Fruit fly (Drosophila melanogaster): ENCODE results near the gene CG12730.

Gene CG12730

dm6 chrX:5515903-5516658, at the start of gene CG12730:
TSS of gene CG12730 (plus strand) at chrX:5516608.
- TF ChIP-seq psq (optimal IDR thresholded peaks at IDR 0.05), result no peak

DNA sequence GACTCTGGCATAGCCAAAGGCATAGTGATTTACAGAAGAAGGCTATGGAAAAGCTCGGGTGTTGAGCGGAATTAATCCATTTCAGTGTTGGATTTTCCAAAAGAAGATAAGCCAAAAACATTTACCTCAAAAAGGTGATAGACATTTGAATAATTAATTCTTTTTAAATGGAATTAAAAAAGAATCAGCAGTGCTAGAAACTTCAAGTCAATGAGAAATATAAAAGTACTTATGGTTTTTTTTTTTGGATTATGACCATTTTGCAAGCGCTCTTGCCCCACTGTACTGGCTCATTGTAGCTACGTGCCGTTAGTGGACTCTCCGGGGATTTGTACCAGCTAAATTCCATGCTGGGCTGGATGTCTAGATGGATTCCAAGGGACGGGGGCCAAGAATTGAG, 30.5 kb upstream of the CG12730 start:
- no peak for TF ChIP-seq h (optimal IDR thresholded peaks at IDR 0.05)
- TF ChIP-seq insv (optimal IDR thresholded peaks at IDR 0.05), result no peak
- TF ChIP-seq Myc (optimal IDR thresholded peaks at IDR 0.05), result no peak
- no peak for TF ChIP-seq psq (optimal IDR thresholded peaks at IDR 0.05)
- TF ChIP-seq ttk (optimal IDR thresholded peaks at IDR 0.05), result no peak
- TF ChIP-seq Sin3A (optimal IDR thresholded peaks at IDR 0.05), result no peak

dm6 chrX:5487381-5487780, 29.0 kb upstream of the CG12730 start:
- TF ChIP-seq ttk (optimal IDR thresholded peaks at IDR 0.05) (no peak), insv (optimal IDR thresholded peaks at IDR 0.05) (no peak), psq (optimal IDR thresholded peaks at IDR 0.05) (no peak), Myc (optimal IDR thresholded peaks at IDR 0.05) (no peak), Sin3A (optimal IDR thresholded peaks at IDR 0.05) (no peak), h (optimal IDR thresholded peaks at IDR 0.05) (no peak)

DNA sequence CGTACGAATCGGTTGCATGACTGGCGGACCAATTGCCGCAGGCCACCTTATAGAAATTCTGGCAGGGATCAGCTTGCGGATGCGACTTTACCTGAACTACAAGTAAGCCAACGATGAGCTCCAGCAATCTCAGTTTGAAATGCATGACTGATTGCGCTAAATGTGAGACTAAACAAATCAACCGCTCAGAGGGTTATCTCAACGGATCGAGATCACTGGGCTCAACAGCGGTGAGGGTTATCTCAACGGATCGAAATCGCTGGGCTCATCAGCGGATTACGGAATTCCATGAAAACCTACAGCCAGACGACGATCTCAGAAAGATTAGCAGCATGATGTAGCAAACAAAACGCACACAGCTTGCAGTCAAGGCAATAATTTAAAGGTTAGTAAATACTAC, 20.5 kb upstream of the CG12730 start, which contains the start of gene frma:
Gene frma (minus strand): TSS at position 152 of the 400 bp plus-strand sequence.
- no peak for TF ChIP-seq ttk (optimal IDR thresholded peaks at IDR 0.05)
- TF ChIP-seq psq (optimal IDR thresholded peaks at IDR 0.05), result no peak
- no peak for TF ChIP-seq Myc (optimal IDR thresholded peaks at IDR 0.05)
- no peak for TF ChIP-seq h (optimal IDR thresholded peaks at IDR 0.05)
- TF ChIP-seq insv (optimal IDR thresholded peaks at IDR 0.05), result no peak
- TF ChIP-seq Sin3A (optimal IDR thresholded peaks at IDR 0.05), result no peak

DNA sequence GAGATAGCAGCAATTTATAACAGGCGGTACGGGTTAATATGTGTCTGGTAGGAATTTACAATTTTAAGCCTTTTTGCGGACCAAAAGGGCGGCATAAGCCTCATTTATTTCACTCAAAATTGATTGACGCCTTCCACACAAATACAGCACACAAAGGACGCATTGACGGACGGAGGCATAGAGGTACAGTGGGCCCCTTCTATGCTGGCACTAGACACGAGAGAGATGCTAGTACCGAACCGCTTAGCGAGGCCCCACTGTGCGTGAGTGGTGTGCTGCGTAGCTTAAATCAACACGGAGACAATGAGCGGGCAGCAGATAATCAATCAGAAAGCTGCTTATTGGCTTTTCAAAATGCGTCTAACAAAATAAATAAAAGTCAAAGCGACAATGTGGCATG, 19.7 kb upstream of the CG12730 start:
- TF ChIP-seq insv (optimal IDR thresholded peaks at IDR 0.05) (no peak), ttk (optimal IDR thresholded peaks at IDR 0.05) (no peak), Sin3A (optimal IDR thresholded peaks at IDR 0.05) (no peak), psq (optimal IDR thresholded peaks at IDR 0.05) (no peak), Myc (optimal IDR thresholded peaks at IDR 0.05) (no peak), h (optimal IDR thresholded peaks at IDR 0.05) (no peak)

DNA sequence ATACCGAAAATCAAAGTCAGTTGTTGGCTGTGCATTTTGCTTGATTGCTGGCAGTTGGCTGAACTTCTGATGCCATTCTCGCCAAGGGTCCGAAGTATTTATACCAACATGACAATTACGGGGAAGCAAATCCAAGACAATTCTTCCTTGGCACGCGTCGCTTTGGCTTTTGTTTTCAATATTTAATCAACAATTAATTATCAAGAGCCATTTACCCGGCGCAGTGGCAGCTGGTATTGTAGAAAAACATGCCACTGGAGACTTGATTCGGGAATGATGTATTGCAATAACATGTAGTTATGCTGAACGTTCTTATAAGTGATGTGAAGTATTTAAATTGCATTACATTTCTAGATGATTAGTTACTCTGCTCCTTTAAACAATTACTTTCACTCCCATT, 15.3 kb upstream of the CG12730 start, which contains the start of the genes CG32762 and CG4151:
Gene CG32762 (minus strand): TSS at position 101 of the 400 bp plus-strand sequence.
Gene CG4151 (plus strand): TSS at position 348 of the 400 bp plus-strand sequence.
- no peak for TF ChIP-seq insv (optimal IDR thresholded peaks at IDR 0.05)
- no peak for TF ChIP-seq Myc (optimal IDR thresholded peaks at IDR 0.05)

dm6 chrX:5503916-5504315, 12.5 kb upstream of the CG12730 start:
- no peak for TF ChIP-seq Myc (optimal IDR thresholded peaks at IDR 0.05)

DNA sequence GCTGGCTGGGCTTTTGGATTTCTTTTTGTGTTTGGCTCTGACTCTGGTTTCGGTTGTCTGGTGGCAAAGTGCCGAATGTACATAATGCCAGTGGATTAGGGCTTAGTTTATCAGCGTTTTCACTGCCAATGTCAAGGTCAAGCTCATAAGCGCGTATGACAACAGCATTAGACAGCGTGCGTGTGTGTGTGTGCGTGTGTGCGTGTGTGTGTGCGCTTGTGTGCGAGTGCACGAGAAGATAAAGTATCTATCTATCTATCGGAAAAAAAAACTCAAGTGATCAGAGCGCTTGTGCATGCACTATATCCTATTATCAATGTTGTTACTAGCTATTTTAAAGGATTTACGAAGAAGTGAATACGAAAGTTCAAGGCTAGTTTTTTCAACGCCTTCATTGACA, 5.2 kb upstream of the CG12730 start:
- no peak for TF ChIP-seq Sin3A (optimal IDR thresholded peaks at IDR 0.05)
- TF ChIP-seq h (optimal IDR thresholded peaks at IDR 0.05), result no peak
- TF ChIP-seq Myc (optimal IDR thresholded peaks at IDR 0.05), result no peak
- TF ChIP-seq insv (optimal IDR thresholded peaks at IDR 0.05), result no peak
- TF ChIP-seq psq (optimal IDR thresholded peaks at IDR 0.05), result no peak
- no peak for TF ChIP-seq ttk (optimal IDR thresholded peaks at IDR 0.05)

DNA sequence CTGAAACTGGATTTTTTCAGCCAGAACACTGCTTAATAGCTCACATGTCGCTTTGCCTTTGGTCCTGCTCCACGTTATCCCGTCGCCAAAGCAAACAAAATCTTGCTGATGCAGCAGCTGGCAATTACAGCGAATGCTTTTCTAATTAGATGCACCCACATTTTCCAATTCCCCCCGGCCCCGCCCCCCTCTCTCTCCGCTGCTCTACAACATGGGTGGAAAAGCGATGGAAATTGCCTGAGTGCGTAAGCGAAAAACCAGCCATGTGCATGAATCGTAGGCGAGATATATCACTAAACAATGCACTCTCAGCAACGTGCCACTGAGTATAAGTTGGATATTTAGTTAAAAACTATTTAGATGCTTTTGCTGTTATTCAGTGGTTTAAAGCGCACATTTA, 1.3 kb upstream of the CG12730 start:
- TF ChIP-seq ttk (optimal IDR thresholded peaks at IDR 0.05), result no peak
- no peak for TF ChIP-seq Myc (optimal IDR thresholded peaks at IDR 0.05)
- TF ChIP-seq h (optimal IDR thresholded peaks at IDR 0.05), result no peak
- TF ChIP-seq Sin3A (optimal IDR thresholded peaks at IDR 0.05), result no peak
- TF ChIP-seq psq (optimal IDR thresholded peaks at IDR 0.05), result no peak
- TF ChIP-seq insv (optimal IDR thresholded peaks at IDR 0.05), result no peak

DNA sequence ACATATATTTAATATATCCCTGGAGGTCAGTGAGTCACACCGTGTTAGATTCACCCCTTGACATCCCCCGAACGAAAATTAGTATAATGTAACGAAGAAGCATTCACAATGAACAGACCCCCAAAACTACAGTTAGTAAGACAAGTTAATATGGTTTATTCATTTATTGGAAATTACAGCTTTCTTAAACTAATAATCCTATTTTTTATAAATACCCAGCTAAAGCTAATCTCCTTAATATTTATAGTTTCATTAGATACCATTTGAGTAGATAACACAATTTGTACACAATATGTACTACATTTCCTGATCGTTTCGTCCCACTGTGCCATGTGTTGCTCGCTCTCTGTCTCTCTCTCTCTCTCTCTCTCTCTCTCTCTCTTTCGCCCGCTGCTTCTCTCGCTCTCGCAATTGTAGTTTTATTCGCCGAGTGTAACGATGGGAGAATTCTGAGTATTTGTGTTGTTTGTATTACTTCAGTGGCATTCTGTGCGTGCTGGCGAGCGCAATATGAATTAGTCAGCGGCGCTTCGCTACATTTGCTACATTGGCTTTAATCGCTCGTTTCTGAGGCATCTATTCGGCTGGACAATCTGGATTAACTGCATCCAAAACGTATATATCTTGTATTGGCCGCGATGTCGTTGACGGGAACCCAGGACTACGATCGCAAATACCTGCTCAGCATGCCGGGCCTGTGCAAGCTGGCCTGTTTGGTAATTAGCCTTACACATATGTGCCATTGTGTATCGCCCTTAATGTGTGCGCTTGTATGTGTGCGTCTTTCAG, 569 bp downstream of the CG12730 start:
- no peak for TF ChIP-seq insv (optimal IDR thresholded peaks at IDR 0.05)
- no peak for TF ChIP-seq ttk (optimal IDR thresholded peaks at IDR 0.05)
- no peak for TF ChIP-seq Myc (optimal IDR thresholded peaks at IDR 0.05)
- no peak for TF ChIP-seq h (optimal IDR thresholded peaks at IDR 0.05)
- TF ChIP-seq Sin3A (optimal IDR thresholded peaks at IDR 0.05), result no peak
- TF ChIP-seq psq (optimal IDR thresholded peaks at IDR 0.05), result no peak

DNA sequence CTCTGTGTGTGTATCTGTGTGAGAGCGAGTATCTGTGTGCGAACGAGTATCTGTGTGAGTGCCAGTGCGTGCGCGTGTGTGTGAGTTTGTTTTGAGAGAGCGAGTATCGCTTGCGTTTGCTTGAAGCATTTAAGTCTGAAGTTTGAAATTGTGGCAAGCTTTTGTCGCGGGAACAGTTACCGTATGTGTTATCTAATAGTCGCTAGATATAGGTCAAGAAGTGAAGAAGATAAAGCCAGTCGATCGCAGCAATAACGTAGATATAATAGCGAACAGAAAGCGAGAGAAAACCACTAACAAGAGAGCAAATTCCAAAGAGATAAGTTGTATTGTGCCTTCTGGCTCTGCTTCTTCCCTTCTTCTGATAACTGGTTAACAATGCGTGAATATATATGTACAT, 1.8 kb downstream of the CG12730 start:
- TF ChIP-seq Sin3A (optimal IDR thresholded peaks at IDR 0.05) (no peak), insv (optimal IDR thresholded peaks at IDR 0.05) (no peak), ttk (optimal IDR thresholded peaks at IDR 0.05) (no peak), Myc (optimal IDR thresholded peaks at IDR 0.05) (no peak), h (optimal IDR thresholded peaks at IDR 0.05) (no peak), psq (optimal IDR thresholded peaks at IDR 0.05) (no peak)

DNA sequence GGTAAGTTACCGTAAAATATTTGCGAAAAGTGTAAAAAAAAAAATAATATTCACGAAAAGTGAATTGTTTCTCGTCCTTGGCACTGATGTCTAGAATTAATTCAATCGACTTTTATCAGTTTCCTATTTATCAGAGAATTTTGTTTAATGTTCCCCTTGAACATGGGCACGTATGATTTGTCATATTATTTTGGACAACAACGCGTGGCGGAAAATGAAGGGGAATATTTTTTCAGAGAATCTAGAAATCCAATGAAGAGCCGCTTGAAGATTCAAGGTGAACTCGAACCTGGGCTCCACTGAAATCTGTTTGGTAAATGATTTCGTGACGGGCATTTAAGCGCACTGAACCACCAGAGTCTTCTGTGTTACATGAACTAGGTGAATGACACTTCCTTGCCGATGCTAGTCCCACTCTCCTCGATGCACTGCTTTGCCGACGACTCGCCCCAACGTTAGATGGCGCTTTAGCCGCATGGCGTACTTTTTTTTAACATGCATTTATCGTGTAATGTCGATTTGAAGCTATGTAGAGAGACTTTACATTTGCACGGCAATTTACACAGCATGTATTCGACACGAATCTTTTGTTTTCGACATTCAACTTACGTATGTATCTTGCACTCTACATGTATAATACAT, 8.0 kb downstream of the CG12730 start:
- TF ChIP-seq ttk (optimal IDR thresholded peaks at IDR 0.05), result no peak
- no peak for TF ChIP-seq Myc (optimal IDR thresholded peaks at IDR 0.05)
- no peak for TF ChIP-seq insv (optimal IDR thresholded peaks at IDR 0.05)
- TF ChIP-seq Sin3A (optimal IDR thresholded peaks at IDR 0.05), result no peak
- no peak for TF ChIP-seq h (optimal IDR thresholded peaks at IDR 0.05)
- no peak for TF ChIP-seq psq (optimal IDR thresholded peaks at IDR 0.05)

All from Kc167 (cell line).